Fruit fly (Drosophila melanogaster) whole organism, embryonic: Measurements from ENCODE around the gene Dh31.

Experiments
- Adf1 ChIP-seq: fragments of 200-800 bp; sonication (Bioruptor generic); IDR thresholded peaks from 2 replicates; pipeline ENCODE4 v1.3.6; 2022; ENCODE audit warnings: missing biosample characterization, missing genetic modification characterization
- Atf-2 ChIP-seq: fragments of 200-800 bp; sonication (Bioruptor generic); optimal IDR thresholded peaks from 2 replicates; lab custom pipeline; 2016; ENCODE audit warnings: missing biosample characterization, missing genetic modification characterization
- B-H2 ChIP-seq: fragments of 200-800 bp; sonication (Bioruptor generic); optimal IDR thresholded peaks from 2 replicates; lab custom pipeline; 2018; ENCODE audit warnings: missing biosample characterization, mild to moderate bottlenecking, missing genetic modification characterization
- CG10274 ChIP-seq: fragments of 200-800 bp; sonication (Bioruptor generic); optimal IDR thresholded peaks from 3 replicates; lab custom pipeline; 2017; ENCODE audit warnings: missing biosample characterization, mild to moderate bottlenecking, missing genetic modification characterization
- CG10959 ChIP-seq: fragments of 200-800 bp; sonication (Bioruptor generic); IDR thresholded peaks from 2 replicates; pipeline ENCODE4 v1.3.6; 2022; ENCODE audit warnings: missing biosample characterization, missing genetic modification characterization
- CG11093 ChIP-seq: fragments of 200-800 bp; sonication (Bioruptor generic); IDR thresholded peaks from 3 replicates; pipeline ENCODE4 v1.3.6; 2022; ENCODE audit warnings: missing biosample characterization, missing genetic modification characterization
- CG11723 ChIP-seq: fragments of 200-800 bp; sonication (Bioruptor generic); optimal IDR thresholded peaks from 2 replicates; lab custom pipeline; 2017; ENCODE audit warnings: missing biosample characterization, mild to moderate bottlenecking, missing genetic modification characterization
- CG12104 ChIP-seq: fragments of 200-800 bp; sonication (Bioruptor generic); optimal IDR thresholded peaks from 3 replicates; lab custom pipeline; 2016; ENCODE audit warnings: missing biosample characterization, missing genetic modification characterization
- CG12219 ChIP-seq: fragments of 200-800 bp; sonication (Bioruptor generic); optimal IDR thresholded peaks from 3 replicates; lab custom pipeline; 2018; ENCODE audit warnings: missing biosample characterization, mild to moderate bottlenecking, missing genetic modification characterization
- CG12391 ChIP-seq: fragments of 200-800 bp; sonication (Bioruptor generic); optimal IDR thresholded peaks from 3 replicates; lab custom pipeline; 2018; ENCODE audit warnings: missing biosample characterization, mild to moderate bottlenecking, missing genetic modification characterization, moderate library complexity
- CG1603 ChIP-seq: fragments of 200-800 bp; sonication (Bioruptor generic); optimal IDR thresholded peaks from 2 replicates; lab custom pipeline; 2019; ENCODE audit warnings: missing biosample characterization, mild to moderate bottlenecking, missing genetic modification characterization, moderate library complexity
- CG17385 ChIP-seq: fragments of 200-800 bp; sonication (Bioruptor generic); optimal IDR thresholded peaks from 3 replicates; lab custom pipeline; 2018; ENCODE audit warnings: missing biosample characterization, mild to moderate bottlenecking, missing genetic modification characterization
- CG2678 ChIP-seq: fragments of 200-800 bp; sonication (Bioruptor generic); optimal IDR thresholded peaks from 3 replicates; lab custom pipeline; 2019; ENCODE audit warnings: missing biosample characterization, mild to moderate bottlenecking, missing genetic modification characterization, moderate library complexity
- CG30431 ChIP-seq: fragments of 200-800 bp; sonication (Bioruptor generic); optimal IDR thresholded peaks from 2 replicates; lab custom pipeline; 2017; ENCODE audit warnings: missing biosample characterization, missing genetic modification characterization
- CG31441 ChIP-seq: fragments of 200-800 bp; sonication (Bioruptor generic); IDR thresholded peaks from 2 replicates; pipeline ENCODE4 v1.3.6; 2022; ENCODE audit warnings: missing biosample characterization, missing genetic modification characterization
- CG6765 ChIP-seq: fragments of 200-800 bp; sonication (Bioruptor generic); optimal IDR thresholded peaks from 3 replicates; lab custom pipeline; 2017; ENCODE audit warnings: missing biosample characterization, mild to moderate bottlenecking, missing genetic modification characterization
- CG7839 ChIP-seq: fragments of 200-800 bp; sonication (Bioruptor generic); optimal IDR thresholded peaks from 3 replicates; lab custom pipeline; 2018; ENCODE audit warnings: missing biosample characterization, mild to moderate bottlenecking, missing genetic modification characterization, moderate library complexity
- CG7928 ChIP-seq: fragments of 200-800 bp; sonication (Bioruptor generic); optimal IDR thresholded peaks from 2 replicates; lab custom pipeline; 2017; ENCODE audit warnings: missing biosample characterization, mild to moderate bottlenecking, missing genetic modification characterization
- CG7963 ChIP-seq: fragments of 200-800 bp; sonication (Bioruptor generic); IDR thresholded peaks from 3 replicates; pipeline ENCODE4 v1.3.6; 2022; ENCODE audit warnings: missing biosample characterization, missing genetic modification characterization; ENCODE audit not compliant: partially characterized antibody
- Camta ChIP-seq: fragments of 200-800 bp; sonication (Bioruptor generic); optimal IDR thresholded peaks from 2 replicates; lab custom pipeline; 2016; ENCODE audit warnings: missing biosample characterization, missing genetic modification characterization
- Chrac-16 ChIP-seq: fragments of 200-800 bp; sonication (Bioruptor generic); optimal IDR thresholded peaks from 3 replicates; lab custom pipeline; 2016; ENCODE audit warnings: missing biosample characterization, missing genetic modification characterization
- Dad ChIP-seq: fragments of 200-800 bp; sonication (Bioruptor generic); optimal IDR thresholded peaks from 3 replicates; lab custom pipeline; 2016; ENCODE audit warnings: missing biosample characterization, missing genetic modification characterization
- E2f1 ChIP-seq: fragments of 200-800 bp; sonication (Bioruptor generic); IDR thresholded peaks from 2 replicates; pipeline ENCODE4 v1.3.6; 2022; ENCODE audit warnings: missing biosample characterization, missing genetic modification characterization
- Elba2 ChIP-seq: fragments of 200-800 bp; sonication (Bioruptor generic); optimal IDR thresholded peaks from 3 replicates; lab custom pipeline; 2016; ENCODE audit warnings: missing biosample characterization, missing genetic modification characterization
- Fer3 ChIP-seq: fragments of 200-800 bp; sonication (Bioruptor generic); optimal IDR thresholded peaks from 2 replicates; lab custom pipeline; 2018; ENCODE audit warnings: missing biosample characterization, mild to moderate bottlenecking, missing genetic modification characterization, moderate library complexity
- HmgD ChIP-seq: fragments of 200-800 bp; sonication (Bioruptor generic); optimal IDR thresholded peaks from 3 replicates; lab custom pipeline; 2016; ENCODE audit warnings: missing biosample characterization, missing genetic modification characterization
- Max ChIP-seq: fragments of 200-800 bp; sonication (Bioruptor generic); optimal IDR thresholded peaks from 2 replicates; lab custom pipeline; 2016; ENCODE audit warnings: missing biosample characterization, mild to moderate bottlenecking, missing genetic modification characterization
- Poxn ChIP-seq: fragments of 200-800 bp; sonication (Bioruptor generic); IDR thresholded peaks from 2 replicates; pipeline ENCODE4 v1.3.6; 2022; ENCODE audit warnings: missing biosample characterization, missing genetic modification characterization
- Rx ChIP-seq: fragments of 200-800 bp; sonication (Bioruptor generic); IDR thresholded peaks from 2 replicates; pipeline ENCODE4 v1.3.6; 2022; ENCODE audit warnings: missing biosample characterization, missing genetic modification characterization
- Scr ChIP-seq: fragments of 200-800 bp; sonication (Bioruptor generic); IDR thresholded peaks from 2 replicates; pipeline ENCODE4 v1.3.6; 2022; ENCODE audit warnings: missing biosample characterization, missing genetic modification characterization; ENCODE audit not compliant: partially characterized antibody
- ash1 ChIP-seq: fragments of 200-800 bp; sonication (Bioruptor generic); optimal IDR thresholded peaks from 2 replicates; lab custom pipeline; 2018; ENCODE audit warnings: missing biosample characterization, mild to moderate bottlenecking, missing genetic modification characterization
- bigmax ChIP-seq: fragments of 200-800 bp; sonication (Bioruptor generic); optimal IDR thresholded peaks from 2 replicates; lab custom pipeline; 2018; ENCODE audit warnings: missing biosample characterization, mild to moderate bottlenecking, missing genetic modification characterization
- cato ChIP-seq: fragments of 200-800 bp; sonication (Bioruptor generic); optimal IDR thresholded peaks from 2 replicates; lab custom pipeline; 2016; ENCODE audit warnings: missing biosample characterization, missing genetic modification characterization, borderline replicate concordance
- crc ChIP-seq: fragments of 200-800 bp; sonication (Bioruptor generic); optimal IDR thresholded peaks from 2 replicates; lab custom pipeline; 2016; ENCODE audit warnings: missing biosample characterization, missing genetic modification characterization
- dati ChIP-seq: fragments of 200-800 bp; sonication (Bioruptor generic); IDR thresholded peaks from 2 replicates; pipeline ENCODE4 v1.3.6; 2022; ENCODE audit warnings: missing biosample characterization, missing genetic modification characterization
- dpn ChIP-seq, 2 experiments: fragments of 200-800 bp; sonication (Bioruptor generic); optimal IDR thresholded peaks; 3 replicates each; lab custom pipeline; 2016; ENCODE audit warnings: missing biosample characterization in 2 of 2, missing genetic modification characterization in 2 of 2
- ftz-f1 ChIP-seq: fragments of 200-800 bp; sonication (Bioruptor generic); optimal IDR thresholded peaks from 2 replicates; lab custom pipeline; 2016; ENCODE audit warnings: missing biosample characterization, missing genetic modification characterization
- gce ChIP-seq: fragments of 200-800 bp; sonication (Bioruptor generic); IDR thresholded peaks from 3 replicates; pipeline ENCODE4 v1.3.6; 2022; ENCODE audit warnings: missing biosample characterization, missing genetic modification characterization
- gro ChIP-seq: fragments of 200-800 bp; sonication (Bioruptor generic); optimal IDR thresholded peaks from 2 replicates; lab custom pipeline; 2016; ENCODE audit warnings: missing biosample characterization, missing genetic modification characterization
- insv ChIP-seq, 2 experiments: fragments of 200-800 bp; sonication (Bioruptor generic); optimal IDR thresholded peaks; 3 replicates each; lab custom pipeline; 2016 to 2018; ENCODE audit warnings: missing biosample characterization in 2 of 2, missing genetic modification characterization in 2 of 2
- jumu ChIP-seq: fragments of 200-800 bp; sonication (Bioruptor generic); optimal IDR thresholded peaks from 3 replicates; lab custom pipeline; 2016; ENCODE audit warnings: missing biosample characterization, missing genetic modification characterization
- ken ChIP-seq: fragments of 200-800 bp; sonication (Bioruptor generic); IDR thresholded peaks from 3 replicates; pipeline ENCODE4 v1.3.6; 2022; ENCODE audit warnings: missing biosample characterization, missing genetic modification characterization
- lola ChIP-seq, 3 experiments: fragments of >200 bp in 2 of 3; fragments of 200-800 bp in 1 of 3; sonication (Bioruptor generic) in 1 of 3; optimal IDR thresholded peaks; 2 replicates each; lab custom pipeline; 2017 to 2019; ENCODE audit warnings: missing biosample characterization in 3 of 3, missing genetic modification characterization in 3 of 3, mild to moderate bottlenecking in 1 of 3, moderate library complexity in 1 of 3
- luna ChIP-seq: fragments of 200-800 bp; sonication (Bioruptor generic); optimal IDR thresholded peaks from 2 replicates; lab custom pipeline; 2016; ENCODE audit warnings: missing biosample characterization, missing genetic modification characterization
- mirr ChIP-seq: fragments of 200-800 bp; sonication (Bioruptor generic); optimal IDR thresholded peaks from 3 replicates; lab custom pipeline; 2018; ENCODE audit warnings: missing biosample characterization, mild to moderate bottlenecking, missing genetic modification characterization
- pita ChIP-seq: fragments of 200-800 bp; sonication (Bioruptor generic); optimal IDR thresholded peaks from 2 replicates; lab custom pipeline; 2017; ENCODE audit warnings: missing biosample characterization, mild to moderate bottlenecking, missing genetic modification characterization
- sim ChIP-seq: fragments of 200-800 bp; sonication (Bioruptor generic); IDR thresholded peaks from 2 replicates; pipeline ENCODE4 v1.3.6; 2022; ENCODE audit warnings: missing biosample characterization, missing genetic modification characterization
- slbo ChIP-seq: fragments of 200-800 bp; sonication (Bioruptor generic); IDR thresholded peaks from 2 replicates; pipeline ENCODE4 v1.3.6; 2022; ENCODE audit warnings: missing biosample characterization, missing genetic modification characterization
- slp2 ChIP-seq: fragments of 200-800 bp; sonication (Bioruptor generic); optimal IDR thresholded peaks from 2 replicates; lab custom pipeline; 2016; ENCODE audit warnings: missing biosample characterization, missing genetic modification characterization
- tll ChIP-seq, 2 experiments: fragments of 200-800 bp in 1 of 2; fragments of >200 bp in 1 of 2; sonication (Bioruptor generic) in 1 of 2; optimal IDR thresholded peaks; 2 replicates each; lab custom pipeline; 2017 to 2019; ENCODE audit warnings: missing biosample characterization in 2 of 2, missing genetic modification characterization in 2 of 2, mild to moderate bottlenecking in 1 of 2, moderate library complexity in 1 of 2
- tup ChIP-seq: fragments of 200-800 bp; sonication (Bioruptor generic); optimal IDR thresholded peaks from 2 replicates; lab custom pipeline; 2016; ENCODE audit warnings: missing biosample characterization, mild to moderate bottlenecking, missing genetic modification characterization, moderate library complexity
- yki ChIP-seq: fragments of >200 bp; optimal IDR thresholded peaks from 3 replicates; lab custom pipeline; 2018

The Dh31 gene

dm6 chr2L:8552472-8552871, 45.8 kb upstream of the Dh31 start (continued):
- TF ChIP-seq ash1 (no peak), lola (GFP tag; optimal IDR thresholded peaks at IDR 0.05; lab: Kevin White, UChicago) (peak in 1 of 3 experiments; percentile 42), mirr (no peak), dpn (GFP tag; optimal IDR thresholded peaks at IDR 0.05; lab: Kevin White, UChicago) (peak in 1 of 2 experiments; percentile 20), Max (GFP tag; lab: Kevin White, UChicago) (peak; percentile 24), Adf1 (no peak), CG1603 (tag; lab: Kevin White, UChicago) (peak; percentile 47), tll (GFP tag; optimal IDR thresholded peaks at IDR 0.05; lab: Kevin White, UChicago) (no peak), Elba2 (GFP tag; lab: Kevin White, UChicago) (no peak), crc (no peak), CG17385 (GFP tag; lab: Kevin White, UChicago) (no peak), CG11093 (no peak; the same call in 2 of the 3 replicates), CG2678 (tag; lab: Kevin White, UChicago) (peak; percentile 22), slbo (GFP tag; lab: Robert Waterston, UW) (0 out of 2 replicates have a peak, but pooled peaks have one; percentile 38), E2f1 (GFP tag; lab: Robert Waterston, UW) (peak; percentile 21; the same call in 1 of the 2 replicates), tup (GFP tag; lab: Kevin White, UChicago) (no peak), CG6765 (no peak), jumu (GFP tag; lab: Kevin White, UChicago) (no peak), HmgD (no peak), bigmax (GFP tag; lab: Kevin White, UChicago) (no peak), slp2 (GFP tag; lab: Kevin White, UChicago) (no peak), CG10274 (no peak), CG10959 (no peak), CG11723 (GFP tag; lab: Kevin White, UChicago) (no peak), CG7839 (tag; lab: Kevin White, UChicago) (peak; percentile 61), Camta (no peak), CG7928 (GFP tag; lab: Kevin White, UChicago) (no peak), dati (GFP tag; lab: Robert Waterston, UW) (no peak), cato (GFP tag; lab: Kevin White, UChicago) (no peak), insv (GFP tag; optimal IDR thresholded peaks at IDR 0.05; lab: Kevin White, UChicago) (no peak), yki (no peak), Poxn (GFP tag; lab: Robert Waterston, UW) (no peak), Fer3 (tag; lab: Kevin White, UChicago) (peak; percentile 11), luna (no peak), CG12219 (GFP tag; lab: Kevin White, UChicago) (peak; percentile 37), gce (GFP tag; lab: Robert Waterston, UW) (no peak), Rx (no peak), Chrac-16 (GFP tag; lab: Kevin White, UChicago) (peak; percentile 24), B-H2 (GFP tag; lab: Kevin White, UChicago) (no peak), ftz-f1 (GFP tag; lab: Kevin White, UChicago) (no peak), ken (GFP tag; lab: Robert Waterston, UW) (no peak), CG30431 (peak; percentile 16), Scr (no peak), Atf-2 (GFP tag; lab: Kevin White, UChicago) (no peak), CG31441 (GFP tag; lab: Robert Waterston, UW) (peak; percentile 63), CG12391 (tag; lab: Kevin White, UChicago) (peak; percentile 34), CG7963 (GFP tag; lab: Robert Waterston, UW) (no peak), Dad (no peak), sim (GFP tag; lab: Robert Waterston, UW) (no peak), pita (GFP tag; lab: Kevin White, UChicago) (no peak), CG12104 (no peak), gro (GFP tag; lab: Kevin White, UChicago) (no peak)
